Fruit fly (Drosophila melanogaster): Measurements from ENCODE around the gene OtopLa.

OtopLa gene

DNA sequence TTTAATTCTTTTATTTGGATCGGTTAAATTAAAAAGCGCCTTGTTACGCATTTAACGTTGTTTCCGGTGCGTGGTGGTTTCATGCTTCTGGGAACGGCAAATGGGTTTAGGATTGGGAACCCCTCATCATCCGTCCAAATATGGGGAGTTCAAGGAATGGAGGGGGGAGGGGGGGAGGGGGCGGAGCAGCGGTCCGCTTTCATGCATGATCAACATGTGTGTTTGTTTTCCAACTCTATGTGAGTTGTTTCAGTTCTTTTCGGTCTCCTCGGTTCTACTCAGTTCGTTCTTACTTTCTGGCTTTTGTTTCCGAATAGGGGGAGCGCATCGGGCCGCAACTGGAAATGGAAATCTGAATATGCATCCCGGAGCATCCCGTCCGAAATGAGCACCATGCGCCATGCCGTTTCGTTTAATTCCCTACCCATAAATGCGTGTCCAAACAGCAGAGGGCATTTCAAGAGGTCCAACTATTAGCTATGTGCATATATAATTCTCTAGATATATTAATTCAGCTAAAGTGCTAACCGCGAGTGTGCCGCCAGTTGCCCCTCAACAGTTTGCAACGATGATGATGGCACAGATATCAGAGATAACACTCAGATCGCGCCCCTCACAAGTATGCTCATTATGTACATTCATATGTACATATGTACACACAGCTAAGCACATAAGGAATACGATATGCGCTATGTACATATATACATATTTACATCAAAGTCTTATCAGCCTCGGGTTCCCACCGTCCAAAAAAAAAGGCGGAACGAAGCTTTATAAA lies 29.3 kb upstream of the OtopLa start (continued):
- TF ChIP-seq tx (GFP tag; optimal IDR thresholded peaks at IDR 0.05) (peak; percentile 72), vfl (GFP tag; optimal IDR thresholded peaks at IDR 0.05) (peak; percentile 36), C15 (GFP tag; IDR thresholded peaks at IDR 0.05) (peak; percentile 84; the same call in 2 of the 3 replicates), Six4 (GFP tag; optimal IDR thresholded peaks at IDR 0.05) (peak; percentile 88), pnt (GFP tag; optimal IDR thresholded peaks at IDR 0.05) (peak; percentile 91), Gsc (GFP tag; IDR thresholded peaks at IDR 0.05) (no peak), Deaf1 (tag; optimal IDR thresholded peaks at IDR 0.05) (peak; percentile 49), Dek (tag; optimal IDR thresholded peaks at IDR 0.05) (peak; percentile 92), CG1602 (GFP tag; optimal IDR thresholded peaks at IDR 0.05) (peak; percentile 83), trh (GFP tag; optimal IDR thresholded peaks at IDR 0.05) (peak; percentile 93), NC2α (GFP tag; optimal IDR thresholded peaks at IDR 0.05) (peak; percentile 94), CG31365 (tag; optimal IDR thresholded peaks at IDR 0.05) (peak; percentile 88), HmgD (GFP tag; optimal IDR thresholded peaks at IDR 0.05) (peak; percentile 62), Drgx (GFP tag; IDR thresholded peaks at IDR 0.05) (no peak; the same call in 1 of the 2 replicates), stc (GFP tag; IDR thresholded peaks at IDR 0.05) (peak; percentile 86), CG2116 (GFP tag; optimal IDR thresholded peaks at IDR 0.05) (peak; percentile 82), insv (GFP tag; optimal IDR thresholded peaks at IDR 0.05) (peak; percentile 36 to 83), fd64A (GFP tag; optimal IDR thresholded peaks at IDR 0.05) (peak; percentile 99), CG10959 (GFP tag; IDR thresholded peaks at IDR 0.05) (peak; percentile 79), Dfd (GFP tag; optimal IDR thresholded peaks at IDR 0.05) (no peak), al (GFP tag; IDR thresholded peaks at IDR 0.05) (peak; percentile 16; the same call in 1 of the 2 replicates), CHES-1-like (GFP tag; optimal IDR thresholded peaks at IDR 0.05) (peak; percentile 89), Poxn (GFP tag; IDR thresholded peaks at IDR 0.05) (no peak; the same call in 1 of the 2 replicates), CG10431 (GFP tag; optimal IDR thresholded peaks at IDR 0.05) (peak; percentile 96), CrebB (tag; optimal IDR thresholded peaks at IDR 0.05) (peak; percentile 95), org-1 (GFP tag; optimal IDR thresholded peaks at IDR 0.05) (peak; percentile 92), CG17186 (GFP tag; optimal IDR thresholded peaks at IDR 0.05) (peak; percentile 92), jumu (GFP tag; optimal IDR thresholded peaks at IDR 0.05) (peak; percentile 77), chinmo (GFP tag; IDR thresholded peaks at IDR 0.05; ENCODE audit: partially characterized antibody) (no peak), Mrtf (GFP tag; IDR thresholded peaks at IDR 0.05) (peak; percentile 72; the same call in 2 of the 3 replicates), nom (GFP tag; optimal IDR thresholded peaks at IDR 0.05) (peak; percentile 39), trem (tag; optimal IDR thresholded peaks at IDR 0.05) (peak; percentile 49), HmgZ (tag; optimal IDR thresholded peaks at IDR 0.05) (peak; percentile 96), HLHmδ (GFP tag; optimal IDR thresholded peaks at IDR 0.05) (peak; percentile 99), CG3163 (GFP tag; optimal IDR thresholded peaks at IDR 0.05) (peak; percentile 67), CG8388 (GFP tag; optimal IDR thresholded peaks at IDR 0.05) (peak; percentile 76), CG6689 (GFP tag; IDR thresholded peaks at IDR 0.05) (peak; percentile 76), CG17361 (GFP tag; IDR thresholded peaks at IDR 0.05) (peak; percentile 90), bbx (GFP tag; IDR thresholded peaks at IDR 0.05; ENCODE audit: partially characterized antibody) (no peak), Hmr (GFP tag; optimal IDR thresholded peaks at IDR 0.05) (peak; percentile 96), kay (GFP tag; optimal IDR thresholded peaks at IDR 0.05) (peak; percentile 88), ranshi (GFP tag; IDR thresholded peaks at IDR 0.05) (peak; percentile 90), Dref (GFP tag; IDR thresholded peaks at IDR 0.05) (no peak), gce (GFP tag; IDR thresholded peaks at IDR 0.05) (peak; percentile 95; the same call in 2 of the 3 replicates), sr (GFP tag; IDR thresholded peaks at IDR 0.05) (peak; percentile 83), CG10274 (GFP tag; optimal IDR thresholded peaks at IDR 0.05) (peak; percentile 77), CG32767 (GFP tag; IDR thresholded peaks at IDR 0.05) (peak; percentile 78), CG9609 (GFP tag; optimal IDR thresholded peaks at IDR 0.05) (peak; percentile 67), CG10979 (tag; optimal IDR thresholded peaks at IDR 0.05) (peak; percentile 73), lilli (GFP tag; optimal IDR thresholded peaks at IDR 0.05) (peak; percentile 67)
